Worm (Caenorhabditis elegans) whole organism, L2 larva: ENCODE data around the gene egl-5.

Source experiments
- R02D3.7 ChIP-seq: fragments of 150-350 bp; optimal IDR thresholded peaks from 2 replicates; lab custom pipeline; 2014; ENCODE audit warnings: missing biosample characterization, missing genetic modification characterization
- aly-2 ChIP-seq: fragments of 150-350 bp; optimal IDR thresholded peaks from 2 replicates; lab custom pipeline; 2014; ENCODE audit warnings: missing biosample characterization, missing genetic modification characterization
- ama-1 ChIP-seq: fragments of 150-350 bp; optimal IDR thresholded peaks from 2 replicates; lab custom pipeline; 2018; ENCODE audit warnings: inconsistent platforms
- blmp-1 ChIP-seq: sonication (generic microtip); optimal IDR thresholded peaks from 2 replicates; lab custom pipeline; 2017; ENCODE audit warnings: missing genetic modification characterization, mild to moderate bottlenecking, missing compliant biosample characterization, antibody characterized with exemption, moderate library complexity; ENCODE audit not compliant: insufficient read depth
- elt-3 ChIP-seq: sonication (generic microtip); optimal IDR thresholded peaks from 2 replicates; lab custom pipeline; 2017; ENCODE audit warnings: missing biosample characterization, missing genetic modification characterization
- lin-13 ChIP-seq: fragments of 150-350 bp; optimal IDR thresholded peaks from 2 replicates; lab custom pipeline; 2014; ENCODE audit warnings: missing biosample characterization, missing genetic modification reagents, missing genetic modification characterization
- unc-62 ChIP-seq: fragments of 150-350 bp; optimal IDR thresholded peaks from 2 replicates; lab custom pipeline; 2014; ENCODE audit warnings: missing biosample characterization, missing genetic modification reagents, missing genetic modification characterization
- ztf-1 ChIP-seq: fragments of 200-800 bp; sonication (Bioruptor generic); conservative IDR thresholded peaks from 2 replicates; pipeline ENCODE4 v1.3.6; 2022; ENCODE audit warnings: missing genetic modification characterization, missing compliant biosample characterization
- ztf-4 ChIP-seq: fragments of 150-350 bp; optimal IDR thresholded peaks from 2 replicates; lab custom pipeline; 2014; ENCODE audit warnings: missing biosample characterization, missing genetic modification characterization

- TF ChIP-seq ztf-1 (GFP tag; lab: Robert Waterston, UW) (no peak), ztf-4 (tag; lab: Kevin White, UChicago) (no peak), ama-1 (lab: Kevin White, UChicago) (no peak), aly-2 (tag; lab: Kevin White, UChicago) (no peak), elt-3 (tag; lab: Kevin White, UChicago) (no peak), lin-13 (no peak), unc-62 (no peak), blmp-1 (tag; lab: Kevin White, UChicago) (no peak), R02D3.7 (tag; lab: Kevin White, UChicago) (no peak)
Observed at ce11 chrIII:7818965-7819364, 4.8 kb downstream of the egl-5 start.
